Fruit fly (Drosophila melanogaster) whole organism, pupa: ENCODE results near the gene Tomosyn.

Experiments
- D1 ChIP-seq: fragments of 200-800 bp; sonication (Bioruptor generic); optimal IDR thresholded peaks from 2 replicates; lab custom pipeline; 2018; ENCODE audit warnings: missing biosample characterization, mild to moderate bottlenecking, missing genetic modification characterization, moderate library complexity
- Pif1A ChIP-seq: fragments of 200-800 bp; sonication (Bioruptor generic); optimal IDR thresholded peaks from 3 replicates; lab custom pipeline; 2016; ENCODE audit warnings: missing biosample characterization, missing genetic modification characterization

dm6 chrX:12592121-12592466, 39.3 kb upstream of the Tomosyn start, which contains the start of gene LIMK1:
- TF ChIP-seq D1 (tag; lab: Kevin White, UChicago) (no peak), Pif1A (GFP tag; lab: Kevin White, UChicago) (no peak)
